Fruit fly (Drosophila melanogaster): ENCODE results near the gene CG34134.

- TF ChIP-seq Hr96 (GFP tag; optimal IDR thresholded peaks at IDR 0.05) = no peak
- TF ChIP-seq Crg-1 (GFP tag; optimal IDR thresholded peaks at IDR 0.05) = no peak
- TF ChIP-seq CG12768 (GFP tag; optimal IDR thresholded peaks at IDR 0.05) = no peak
Observed at dm6 chr2L:8229134-8229533, 38.6 kb upstream of the CG34134 start.

Data from whole organism, adult.